Worm (Caenorhabditis elegans) whole organism, midembryonic: ENCODE results near the gene K12D9.1.

Experiments
- flt-1 ChIP-seq: fragments of 200-800 bp; sonication (Bioruptor generic); IDR thresholded peaks from 2 replicates; pipeline ENCODE4 v1.3.6; 2022; ENCODE audit warnings: missing genetic modification characterization, missing compliant biosample characterization
- klf-2 ChIP-seq: fragments of 200-800 bp; sonication (Bioruptor generic); conservative IDR thresholded peaks from 2 replicates; pipeline ENCODE4 v1.3.6; 2022; ENCODE audit warnings: missing genetic modification reagents, missing genetic modification characterization, missing compliant biosample characterization
- med-1 ChIP-seq: sonication (generic microtip); optimal IDR thresholded peaks from 2 replicates; lab custom pipeline; 2017; ENCODE audit warnings: missing genetic modification characterization, mild to moderate bottlenecking, missing compliant biosample characterization, antibody characterized with exemption, missing genetic modification reagents; ENCODE audit not compliant: insufficient read depth
- ref-1 ChIP-seq: fragments of 200-800 bp; sonication (Bioruptor generic); conservative IDR thresholded peaks from 2 replicates; pipeline ENCODE4 v1.3.6; 2022; ENCODE audit warnings: missing genetic modification reagents, missing genetic modification characterization, missing compliant biosample characterization
- tab-1 ChIP-seq: fragments of 200-800 bp; sonication (Bioruptor generic); IDR thresholded peaks from 2 replicates; pipeline ENCODE4 v1.3.6; 2022; ENCODE audit warnings: missing genetic modification characterization, missing compliant biosample characterization
- ztf-23 ChIP-seq: fragments of 200-800 bp; sonication (Bioruptor generic); IDR thresholded peaks from 2 replicates; pipeline ENCODE4 v1.3.6; 2022; ENCODE audit warnings: missing genetic modification reagents, missing genetic modification characterization, missing compliant biosample characterization
- ztf-29 ChIP-seq: fragments of 200-800 bp; sonication (Bioruptor generic); IDR thresholded peaks from 2 replicates; pipeline ENCODE4 v1.3.6; 2022; ENCODE audit warnings: missing genetic modification reagents, missing genetic modification characterization, missing compliant biosample characterization

- TF ChIP-seq tab-1 (no peak), ztf-29 (GFP tag; lab: Robert Waterston, UW) (no peak), flt-1 (GFP tag; lab: Robert Waterston, UW) (no peak), ref-1 (GFP tag; lab: Robert Waterston, UW) (no peak), klf-2 (no peak), med-1 (no peak), ztf-23 (GFP tag; lab: Robert Waterston, UW) (no peak)
Observed at ce11 chrV:3024274-3024673, 10.0 kb downstream of the K12D9.1 start, which contains the start of gene asp-8.
